In genomic region chrIV:8542272-8542671, ce11 we compare ENCODE assay signal across 6 worm cellular contexts.
TF ChIP-seq lines count a peak whose summit lies in the region.

No protein-coding gene starts in this region.

TF ChIP-seq in whole organism, L1 larva, 84 proteins besides CTCF, POLR2A, EP300 and RAD21:
- TF ChIP-seq nhr-28 (tag; optimal IDR thresholded peaks at IDR 0.05; lab: Kevin White, UChicago), result no peak
- TF ChIP-seq nhr-20 (tag; optimal IDR thresholded peaks at IDR 0.05; lab: Kevin White, UChicago), result peak; percentile 39
- no peak for TF ChIP-seq mab-9 (GFP tag; IDR thresholded peaks at IDR 0.05; lab: Robert Waterston, UW)
- peak; percentile 92 for TF ChIP-seq elt-2 (tag; optimal IDR thresholded peaks at IDR 0.05; lab: Kevin White, UChicago)
- TF ChIP-seq dsc-1 (tag; optimal IDR thresholded peaks at IDR 0.05; lab: Kevin White, UChicago), result no peak
TF ChIP-seq in whole organism, L1 larva: peak in this region for 2.

TF ChIP-seq in whole organism, L2 larva, 48 proteins besides CTCF, POLR2A, EP300 and RAD21:
- TF ChIP-seq mdl-1 (tag; optimal IDR thresholded peaks at IDR 0.05; lab: Kevin White, UChicago), result no peak
- TF ChIP-seq sma-9 (GFP tag; optimal IDR thresholded peaks at IDR 0.05; lab: Kevin White, UChicago), result peak; percentile 19
- no peak for TF ChIP-seq sma-9 (tag; optimal IDR thresholded peaks at IDR 0.05; lab: Kevin White, UChicago)
- peak; percentile 94 for TF ChIP-seq fos-1 (tag; optimal IDR thresholded peaks at IDR 0.05; lab: Kevin White, UChicago)
- no peak for TF ChIP-seq aly-2 (tag; optimal IDR thresholded peaks at IDR 0.05; lab: Kevin White, UChicago)
- TF ChIP-seq dmd-4 (tag; optimal IDR thresholded peaks at IDR 0.05; lab: Kevin White, UChicago), result no peak
- TF ChIP-seq nhr-237 (tag; optimal IDR thresholded peaks at IDR 0.05; lab: Kevin White, UChicago), result no peak
- TF ChIP-seq nhr-77 (tag; optimal IDR thresholded peaks at IDR 0.05; lab: Kevin White, UChicago), result no peak
- TF ChIP-seq ama-1 (optimal IDR thresholded peaks at IDR 0.05; lab: Kevin White, UChicago), result no peak
- no peak for TF ChIP-seq lsy-2 (tag; optimal IDR thresholded peaks at IDR 0.05; lab: Kevin White, UChicago)
- TF ChIP-seq sma-3 (GFP tag; optimal IDR thresholded peaks at IDR 0.05; lab: Kevin White, UChicago), result no peak
- TF ChIP-seq egl-27 (tag; optimal IDR thresholded peaks at IDR 0.05; lab: Kevin White, UChicago), result no peak
- no peak for TF ChIP-seq nhr-23 (tag; optimal IDR thresholded peaks at IDR 0.05; lab: Kevin White, UChicago)
- no peak for TF ChIP-seq alr-1 (tag; optimal IDR thresholded peaks at IDR 0.05; lab: Kevin White, UChicago)
- peak; percentile 65 for TF ChIP-seq crh-2 (tag; optimal IDR thresholded peaks at IDR 0.05; lab: Kevin White, UChicago)
- TF ChIP-seq ztf-1 (GFP tag; conservative IDR thresholded peaks at IDR 0.05; lab: Robert Waterston, UW), result no peak
- TF ChIP-seq nhr-129 (tag; optimal IDR thresholded peaks at IDR 0.05; lab: Kevin White, UChicago), result no peak
- no peak for TF ChIP-seq nhr-12 (tag; optimal IDR thresholded peaks at IDR 0.05; lab: Kevin White, UChicago)

TF ChIP-seq in whole organism, L3 larva, 47 proteins besides CTCF, POLR2A, EP300 and RAD21:
- TF ChIP-seq zag-1 (tag; optimal IDR thresholded peaks at IDR 0.05; lab: Kevin White, UChicago) (no peak), egl-5 (tag; optimal IDR thresholded peaks at IDR 0.05; lab: Kevin White, UChicago) (no peak), pqm-1 (tag; optimal IDR thresholded peaks at IDR 0.05; lab: Kevin White, UChicago) (peak; percentile 46), elt-1 (tag; optimal IDR thresholded peaks at IDR 0.05; lab: Kevin White, UChicago) (no peak), nhr-12 (tag; optimal IDR thresholded peaks at IDR 0.05; lab: Kevin White, UChicago) (no peak), elt-2 (tag; optimal IDR thresholded peaks at IDR 0.05; lab: Kevin White, UChicago) (peak; percentile 93), mml-1 (tag; optimal IDR thresholded peaks at IDR 0.05; lab: Kevin White, UChicago) (no peak), jun-1 (tag; optimal IDR thresholded peaks at IDR 0.05; lab: Kevin White, UChicago) (peak; percentile 19), lsy-12 (tag; optimal IDR thresholded peaks at IDR 0.05; lab: Kevin White, UChicago) (no peak), fkh-10 (GFP tag; optimal IDR thresholded peaks at IDR 0.05; lab: Kevin White, UChicago) (no peak), ama-1 (optimal IDR thresholded peaks at IDR 0.05; lab: Kevin White, UChicago) (no peak), nfya-1 (tag; optimal IDR thresholded peaks at IDR 0.05; lab: Kevin White, UChicago; ENCODE audit: insufficient read depth) (no peak), pha-4 (tag; optimal IDR thresholded peaks at IDR 0.05; lab: Kevin White, UChicago) (peak; percentile 44), nhr-23 (tag; optimal IDR thresholded peaks at IDR 0.05; lab: Kevin White, UChicago) (no peak), tbx-2 (tag; optimal IDR thresholded peaks at IDR 0.05; lab: Kevin White, UChicago) (no peak)
TF ChIP-seq in whole organism, L3 larva: peak in this region for 4.

TF ChIP-seq in whole organism, L4 larva, 104 proteins besides CTCF, POLR2A, EP300 and RAD21 (continues in another document):
- TF ChIP-seq gei-8 (GFP tag; optimal IDR thresholded peaks at IDR 0.05; lab: Kevin White, UChicago) (no peak), rbr-2 (tag; optimal IDR thresholded peaks at IDR 0.05; lab: Kevin White, UChicago) (no peak), daf-8 (GFP tag; IDR thresholded peaks at IDR 0.05; lab: Robert Waterston, UW) (no peak), D1046.2 (GFP tag; IDR thresholded peaks at IDR 0.05; lab: Robert Waterston, UW) (no peak), unc-130 (GFP tag; optimal IDR thresholded peaks at IDR 0.05; lab: Kevin White, UChicago) (no peak), snpc-1.2 (GFP tag; IDR thresholded peaks at IDR 0.05; lab: Robert Waterston, UW) (no peak), zag-1 (tag; optimal IDR thresholded peaks at IDR 0.05; lab: Kevin White, UChicago) (no peak), egl-43 (GFP tag; IDR thresholded peaks at IDR 0.05; lab: Robert Waterston, UW) (no peak), mdt-29 (GFP tag; IDR thresholded peaks at IDR 0.05; lab: Robert Waterston, UW) (no peak), snpc-4 (tag; optimal IDR thresholded peaks at IDR 0.05; lab: Kevin White, UChicago) (no peak), cey-2 (tag; optimal IDR thresholded peaks at IDR 0.05; lab: Kevin White, UChicago; ENCODE audit: borderline replicate concordance, insufficient read depth) (no peak), ceh-82 (tag; optimal IDR thresholded peaks at IDR 0.05; lab: Kevin White, UChicago) (no peak), daf-19 (GFP tag; conservative IDR thresholded peaks at IDR 0.05; lab: Robert Waterston, UW) (no peak), dpl-1 (GFP tag; optimal IDR thresholded peaks at IDR 0.05; lab: Kevin White, UChicago) (no peak), nhr-11 (tag; optimal IDR thresholded peaks at IDR 0.05; lab: Kevin White, UChicago) (no peak), zip-2 (tag; optimal IDR thresholded peaks at IDR 0.05; lab: Kevin White, UChicago) (no peak), vab-7 (GFP tag; IDR thresholded peaks at IDR 0.05; lab: Robert Waterston, UW) (no peak), mes-2 (tag; optimal IDR thresholded peaks at IDR 0.05; lab: Kevin White, UChicago; ENCODE audit: poor library complexity, severe bottlenecking) (no peak), nhr-111 (GFP tag; optimal IDR thresholded peaks at IDR 0.05; lab: Kevin White, UChicago) (no peak), ceh-44 (GFP tag; IDR thresholded peaks at IDR 0.05; lab: Robert Waterston, UW) (no peak), zfp-3 (GFP tag; conservative IDR thresholded peaks at IDR 0.05; lab: Robert Waterston, UW) (no peak)

TF ChIP-seq in whole organism, late embryonic, 69 proteins besides CTCF, POLR2A, EP300 and RAD21:
- TF ChIP-seq elt-2 (tag; optimal IDR thresholded peaks at IDR 0.05; lab: Kevin White, UChicago) (peak; percentile 89), ceh-24 (tag; optimal IDR thresholded peaks at IDR 0.05; lab: Kevin White, UChicago) (no peak)

TF ChIP-seq in whole organism, young adult, 124 proteins besides CTCF, POLR2A, EP300 and RAD21:
- TF ChIP-seq atf-7 (tag; optimal IDR thresholded peaks at IDR 0.05; lab: Kevin White, UChicago), result peak; percentile 39
- peak; percentile 81 for TF ChIP-seq nhr-80 (tag; optimal IDR thresholded peaks at IDR 0.05; lab: Kevin White, UChicago)
- TF ChIP-seq lin-35 (GFP tag; optimal IDR thresholded peaks at IDR 0.05; lab: Kevin White, UChicago), result no peak
